Fruit fly (Drosophila melanogaster) Kc167 (cell line): ENCODE data around the gene Usp16-45.

Source experiments
- Myc ChIP-seq: fragments of >200 bp; optimal IDR thresholded peaks from 2 replicates; lab custom pipeline; 2017; ENCODE audit warnings: missing external identifiers
- Sin3A ChIP-seq: fragments of >200 bp; optimal IDR thresholded peaks from 2 replicates; lab custom pipeline; 2018; ENCODE audit warnings: missing external identifiers
- h ChIP-seq: fragments of >200 bp; optimal IDR thresholded peaks from 3 replicates; lab custom pipeline; 2018; ENCODE audit warnings: missing external identifiers
- insv ChIP-seq: fragments of >200 bp; optimal IDR thresholded peaks from 3 replicates; lab custom pipeline; 2018; ENCODE audit warnings: missing external identifiers
- psq ChIP-seq: fragments of >200 bp; optimal IDR thresholded peaks from 2 replicates; lab custom pipeline; 2017; ENCODE audit warnings: missing external identifiers
- ttk ChIP-seq: sonication (Bioruptor generic); optimal IDR thresholded peaks from 2 replicates; lab custom pipeline; 2017; ENCODE audit warnings: missing external identifiers

Gene Usp16-45

dm6 chrX:5422251-5422551 is 868 bp downstream of the Usp16-45 start:
- TF ChIP-seq insv (lab: Kevin White, UChicago): no peak
- no peak for TF ChIP-seq psq (lab: Kevin White, UChicago)
- TF ChIP-seq h (lab: Kevin White, UChicago): no peak
- no peak for TF ChIP-seq Sin3A (lab: Kevin White, UChicago)
- TF ChIP-seq Myc (lab: Kevin White, UChicago): no peak
- no peak for TF ChIP-seq ttk (lab: Kevin White, UChicago)

- TF ChIP-seq Myc (lab: Kevin White, UChicago): no peak
- no peak for TF ChIP-seq h (lab: Kevin White, UChicago)
Observed at dm6 chrX:5427261-5427660, 5.9 kb downstream of the Usp16-45 start, which contains the start of gene CG16756. TSS of gene CG16756 (plus strand) at chrX:5427517.

- TF ChIP-seq ttk (lab: Kevin White, UChicago): no peak
- no peak for TF ChIP-seq Sin3A (lab: Kevin White, UChicago)
- TF ChIP-seq h (lab: Kevin White, UChicago): no peak
- no peak for TF ChIP-seq Myc (lab: Kevin White, UChicago)
- TF ChIP-seq psq (lab: Kevin White, UChicago): no peak
- TF ChIP-seq insv (lab: Kevin White, UChicago): no peak
Observed at dm6 chrX:5428341-5429077, 7.2 kb downstream of the Usp16-45 start.

- TF ChIP-seq insv (lab: Kevin White, UChicago) (no peak), h (lab: Kevin White, UChicago) (no peak), Sin3A (lab: Kevin White, UChicago) (no peak), Myc (lab: Kevin White, UChicago) (no peak), ttk (lab: Kevin White, UChicago) (no peak), psq (lab: Kevin White, UChicago) (no peak)
Observed at dm6 chrX:5429271-5429670, 7.9 kb downstream of the Usp16-45 start, which contains the start of gene CG15784. TSS of gene CG15784 (plus strand) at chrX:5429571.

dm6 chrX:5429778-5430576 is 8.6 kb downstream of the Usp16-45 start:
- TF ChIP-seq psq (lab: Kevin White, UChicago) (no peak), h (lab: Kevin White, UChicago) (no peak), Myc (lab: Kevin White, UChicago) (no peak), ttk (lab: Kevin White, UChicago) (no peak), insv (lab: Kevin White, UChicago) (no peak), Sin3A (lab: Kevin White, UChicago) (no peak)

- TF ChIP-seq h (lab: Kevin White, UChicago) (no peak), insv (lab: Kevin White, UChicago) (no peak), psq (lab: Kevin White, UChicago) (no peak), ttk (lab: Kevin White, UChicago) (no peak), Sin3A (lab: Kevin White, UChicago) (no peak), Myc (lab: Kevin White, UChicago) (no peak)
Observed at dm6 chrX:5432635-5433482, 11.5 kb downstream of the Usp16-45 start.

- TF ChIP-seq psq (lab: Kevin White, UChicago) (no peak), h (lab: Kevin White, UChicago) (no peak), ttk (lab: Kevin White, UChicago) (no peak), Sin3A (lab: Kevin White, UChicago) (no peak), Myc (lab: Kevin White, UChicago) (no peak), insv (lab: Kevin White, UChicago) (no peak)
Observed at dm6 chrX:5446404-5446803, 25.1 kb downstream of the Usp16-45 start, which contains the start of gene SPR. TSS of gene SPR (plus strand) at chrX:5446656.
